Fruit fly (Drosophila melanogaster): ENCODE data around the gene bam.

bam gene

dm6 chr3R:25262322-25262761, 17.4 kb upstream of the bam start, which contains the start of the genes Kdsr and CG11858 (continued):
- no peak for TF ChIP-seq odd (GFP tag; optimal IDR thresholded peaks at IDR 0.05)
- peak; percentile 32 for TF ChIP-seq CG6683 (GFP tag; optimal IDR thresholded peaks at IDR 0.05)
- TF ChIP-seq CG42726 (GFP tag; IDR thresholded peaks at IDR 0.05; ENCODE audit: partially characterized antibody), result no peak
- TF ChIP-seq CG13287 (GFP tag; IDR thresholded peaks at IDR 0.05; ENCODE audit: partially characterized antibody), result peak; percentile 64; the same call in 1 of the 2 replicates
- TF ChIP-seq sr (GFP tag; IDR thresholded peaks at IDR 0.05), result no peak
- TF ChIP-seq otp (GFP tag; IDR thresholded peaks at IDR 0.05), result 0 out of 3 replicates have a peak, but pooled peaks have one; percentile 43
- TF ChIP-seq CG33213 (GFP tag; optimal IDR thresholded peaks at IDR 0.05), result peak; percentile 51
- TF ChIP-seq ttk (GFP tag; IDR thresholded peaks at IDR 0.05), result peak; percentile 43; the same call in 1 of the 2 replicates
- no peak for TF ChIP-seq Hr78 (GFP tag; optimal IDR thresholded peaks at IDR 0.05)
- peak; percentile 56 for TF ChIP-seq CG15601 (tag; optimal IDR thresholded peaks at IDR 0.05)
- no peak for TF ChIP-seq br (optimal IDR thresholded peaks at IDR 0.05)
- no peak for TF ChIP-seq sens-2 (GFP tag; IDR thresholded peaks at IDR 0.05)
- peak; percentile 23 for TF ChIP-seq CG4820 (GFP tag; optimal IDR thresholded peaks at IDR 0.05)
- TF ChIP-seq CG10321 (GFP tag; IDR thresholded peaks at IDR 0.05), result no peak
- peak; percentile 71 for TF ChIP-seq CoRest (tag; optimal IDR thresholded peaks at IDR 0.05)
- no peak for TF ChIP-seq schlank (tag; optimal IDR thresholded peaks at IDR 0.05)
- TF ChIP-seq Bteb2 (GFP tag; optimal IDR thresholded peaks at IDR 0.05), result peak; percentile 68
- no peak for TF ChIP-seq CG16779 (GFP tag; IDR thresholded peaks at IDR 0.05)
- TF ChIP-seq CG2129 (GFP tag; IDR thresholded peaks at IDR 0.05; ENCODE audit: partially characterized antibody), result no peak
- TF ChIP-seq Xrp1 (GFP tag; IDR thresholded peaks at IDR 0.05), result peak; percentile 76
- peak; percentile 42 for TF ChIP-seq CG15696 (tag; optimal IDR thresholded peaks at IDR 0.05)
- TF ChIP-seq NK7.1 (GFP tag; optimal IDR thresholded peaks at IDR 0.05), result no peak
- TF ChIP-seq tx (GFP tag; optimal IDR thresholded peaks at IDR 0.05), result peak; percentile 26
- no peak for TF ChIP-seq bbx (GFP tag; IDR thresholded peaks at IDR 0.05; ENCODE audit: partially characterized antibody)
- TF ChIP-seq CG3995 (GFP tag; optimal IDR thresholded peaks at IDR 0.05), result peak; percentile 4
- TF ChIP-seq CG17568 (GFP tag; optimal IDR thresholded peaks at IDR 0.05), result no peak
- peak; percentile 60; the same call in 1 of the 2 replicates for TF ChIP-seq H2.0 (GFP tag; IDR thresholded peaks at IDR 0.05)
- peak; percentile 2 for TF ChIP-seq run (tag; optimal IDR thresholded peaks at IDR 0.05)
- no peak for TF ChIP-seq mld (GFP tag; IDR thresholded peaks at IDR 0.05; ENCODE audit: partially characterized antibody)
- TF ChIP-seq lmd (GFP tag; IDR thresholded peaks at IDR 0.05), result peak; percentile 64
- TF ChIP-seq gro (GFP tag; optimal IDR thresholded peaks at IDR 0.05), result peak; percentile 58
- TF ChIP-seq ems (GFP tag; optimal IDR thresholded peaks at IDR 0.05), result peak; percentile 19
- no peak for TF ChIP-seq da (GFP tag; optimal IDR thresholded peaks at IDR 0.05)
- TF ChIP-seq Dad (GFP tag; optimal IDR thresholded peaks at IDR 0.05), result peak; percentile 60
- TF ChIP-seq CG6175 (GFP tag; IDR thresholded peaks at IDR 0.05), result no peak
- no peak for TF ChIP-seq toy (GFP tag; IDR thresholded peaks at IDR 0.05)
- TF ChIP-seq CG6854 (GFP tag; optimal IDR thresholded peaks at IDR 0.05), result no peak
- TF ChIP-seq fd3F (GFP tag; optimal IDR thresholded peaks at IDR 0.05), result peak; percentile 47
- peak; percentile 39; the same call in 1 of the 2 replicates for TF ChIP-seq NFAT (GFP tag; IDR thresholded peaks at IDR 0.05)
- peak; percentile 63 for TF ChIP-seq Hr3 (GFP tag; optimal IDR thresholded peaks at IDR 0.05)
- no peak for TF ChIP-seq aop (GFP tag; IDR thresholded peaks at IDR 0.05)
- TF ChIP-seq fd102C (GFP tag; optimal IDR thresholded peaks at IDR 0.05), result no peak
- TF ChIP-seq crc (GFP tag; optimal IDR thresholded peaks at IDR 0.05), result no peak
- no peak for TF ChIP-seq CG1024 (GFP tag; IDR thresholded peaks at IDR 0.05)
- TF ChIP-seq sisA (GFP tag; IDR thresholded peaks at IDR 0.05), result peak; percentile 68
- TF ChIP-seq org-1 (GFP tag; optimal IDR thresholded peaks at IDR 0.05), result no peak
- peak; percentile 57 for TF ChIP-seq Ssrp (tag; optimal IDR thresholded peaks at IDR 0.05)
- TF ChIP-seq gem (tag; optimal IDR thresholded peaks at IDR 0.05), result no peak
- TF ChIP-seq zfh1 (GFP tag; IDR thresholded peaks at IDR 0.05), result peak; percentile 77
- no peak for TF ChIP-seq CkIIα-i1 (GFP tag; IDR thresholded peaks at IDR 0.05)
- TF ChIP-seq CG4617 (GFP tag; optimal IDR thresholded peaks at IDR 0.05; ENCODE audit: borderline replicate concordance), result peak; percentile 30
